Worm (Caenorhabditis elegans) whole organism, L3 larva: ENCODE results near the gene srg-33.

Experiments used
- R02D3.7 ChIP-seq: fragments of 150-350 bp; optimal IDR thresholded peaks from 2 replicates; lab custom pipeline; 2014; ENCODE audit warnings: missing biosample characterization, missing genetic modification characterization
- aly-2 ChIP-seq: fragments of 150-350 bp; optimal IDR thresholded peaks from 2 replicates; lab custom pipeline; 2014; ENCODE audit warnings: missing biosample characterization, missing genetic modification characterization
- ama-1 ChIP-seq: fragments of 150-350 bp; optimal IDR thresholded peaks from 2 replicates; lab custom pipeline; 2018
- ceh-16 ChIP-seq: sonication (generic microtip); optimal IDR thresholded peaks from 2 replicates; lab custom pipeline; 2017; ENCODE audit warnings: missing biosample characterization, missing genetic modification characterization
- ceh-28 ChIP-seq: fragments of 150-350 bp; optimal IDR thresholded peaks from 2 replicates; lab custom pipeline; 2014; ENCODE audit warnings: missing biosample characterization, missing genetic modification reagents, missing genetic modification characterization
- ceh-82 ChIP-seq: fragments of 150-350 bp; optimal IDR thresholded peaks from 2 replicates; lab custom pipeline; 2014; ENCODE audit warnings: missing biosample characterization, missing genetic modification characterization
- ceh-9 ChIP-seq: sonication (generic microtip); optimal IDR thresholded peaks from 2 replicates; lab custom pipeline; 2018; ENCODE audit warnings: missing biosample characterization, missing genetic modification characterization
- egl-27 ChIP-seq: sonication (generic microtip); optimal IDR thresholded peaks from 4 replicates; lab custom pipeline; 2017; ENCODE audit warnings: missing biosample characterization, missing genetic modification reagents, missing genetic modification characterization
- egl-5 ChIP-seq: fragments of 150-350 bp; optimal IDR thresholded peaks from 2 replicates; lab custom pipeline; 2017; ENCODE audit warnings: missing biosample characterization, missing genetic modification reagents, missing genetic modification characterization, inconsistent platforms
- elt-1 ChIP-seq: fragments of 150-350 bp; optimal IDR thresholded peaks from 2 replicates; lab custom pipeline; 2014; ENCODE audit warnings: missing biosample characterization, missing genetic modification characterization
- elt-2 ChIP-seq: sonication (generic microtip); optimal IDR thresholded peaks from 2 replicates; lab custom pipeline; 2016; ENCODE audit warnings: missing genetic modification reagents, mild to moderate bottlenecking, missing genetic modification characterization, missing compliant biosample characterization
- eor-1 ChIP-seq, 2 experiments: fragments of 150-350 bp; optimal IDR thresholded peaks; 2 replicates each; lab custom pipeline; 2014 to 2018; ENCODE audit warnings: missing biosample characterization in 2 of 2, missing genetic modification characterization in 2 of 2
- fkh-10 ChIP-seq: sonication (generic microtip); optimal IDR thresholded peaks from 2 replicates; lab custom pipeline; 2017; ENCODE audit warnings: missing biosample characterization, missing genetic modification reagents, missing genetic modification characterization
- fkh-2 ChIP-seq: fragments of 150-350 bp; optimal IDR thresholded peaks from 2 replicates; lab custom pipeline; 2014; ENCODE audit warnings: missing biosample characterization, missing genetic modification reagents, missing genetic modification characterization
- fos-1 ChIP-seq: fragments of 150-350 bp; optimal IDR thresholded peaks from 2 replicates; lab custom pipeline; 2014; ENCODE audit warnings: missing biosample characterization, missing genetic modification characterization
- jun-1 ChIP-seq: fragments of 150-350 bp; optimal IDR thresholded peaks from 2 replicates; lab custom pipeline; 2014; ENCODE audit warnings: missing biosample characterization, missing genetic modification reagents, missing genetic modification characterization
- lin-15B ChIP-seq: fragments of 150-350 bp; optimal IDR thresholded peaks from 2 replicates; lab custom pipeline; 2014; ENCODE audit warnings: missing biosample characterization, missing genetic modification characterization
- lin-39 ChIP-seq: fragments of 150-350 bp; optimal IDR thresholded peaks from 2 replicates; lab custom pipeline; 2018; ENCODE audit warnings: missing biosample characterization, missing genetic modification reagents, missing genetic modification characterization
- mdl-1 ChIP-seq: fragments of 150-350 bp; optimal IDR thresholded peaks from 2 replicates; lab custom pipeline; 2014; ENCODE audit warnings: missing biosample characterization, missing genetic modification characterization
- mml-1 ChIP-seq: fragments of 150-350 bp; sonication (generic microtip); optimal IDR thresholded peaks from 3 replicates; lab custom pipeline; 2014; ENCODE audit warnings: missing biosample characterization, missing genetic modification characterization
- nfya-1 ChIP-seq: sonication (generic microtip); optimal IDR thresholded peaks from 2 replicates; lab custom pipeline; 2017; ENCODE audit warnings: missing genetic modification characterization, mild to moderate bottlenecking, missing compliant biosample characterization, antibody characterized with exemption, moderate library complexity; ENCODE audit not compliant: insufficient read depth
- nhr-237 ChIP-seq: fragments of 150-350 bp; optimal IDR thresholded peaks from 2 replicates; lab custom pipeline; 2014; ENCODE audit warnings: missing biosample characterization, missing genetic modification characterization
- nhr-25 ChIP-seq: sonication (generic microtip); optimal IDR thresholded peaks from 2 replicates; lab custom pipeline; 2017; ENCODE audit warnings: missing biosample characterization, missing genetic modification characterization
- nhr-28 ChIP-seq: fragments of 150-350 bp; optimal IDR thresholded peaks from 2 replicates; lab custom pipeline; 2014; ENCODE audit warnings: missing biosample characterization, missing genetic modification characterization
- nhr-43 ChIP-seq: sonication (generic microtip); optimal IDR thresholded peaks from 2 replicates; lab custom pipeline; 2016; ENCODE audit warnings: mild to moderate bottlenecking, missing genetic modification characterization, missing compliant biosample characterization; ENCODE audit not compliant: poor library complexity, severe bottlenecking
- nhr-67 ChIP-seq: fragments of 150-350 bp; optimal IDR thresholded peaks from 2 replicates; lab custom pipeline; 2014; ENCODE audit warnings: missing biosample characterization, missing genetic modification characterization
- nhr-77 ChIP-seq: fragments of 150-350 bp; optimal IDR thresholded peaks from 2 replicates; lab custom pipeline; 2014; ENCODE audit warnings: missing biosample characterization, missing genetic modification characterization
- pqm-1 ChIP-seq: fragments of 150-350 bp; optimal IDR thresholded peaks from 2 replicates; lab custom pipeline; 2017; ENCODE audit warnings: missing biosample characterization, missing genetic modification characterization, inconsistent platforms
- skn-1 ChIP-seq: fragments of 150-350 bp; optimal IDR thresholded peaks from 2 replicates; lab custom pipeline; 2014; ENCODE audit warnings: missing biosample characterization, missing genetic modification characterization
- snpc-4 ChIP-seq: fragments of 150-350 bp; optimal IDR thresholded peaks from 2 replicates; lab custom pipeline; 2014; ENCODE audit warnings: missing biosample characterization, missing genetic modification characterization
- unc-39 ChIP-seq: sonication (generic microtip); optimal IDR thresholded peaks from 4 replicates; lab custom pipeline; 2017; ENCODE audit warnings: missing biosample characterization, missing genetic modification characterization
- unc-62 ChIP-seq: fragments of 150-350 bp; sonication (generic microtip); optimal IDR thresholded peaks from 4 replicates; lab custom pipeline; 2014; ENCODE audit warnings: missing biosample characterization, missing genetic modification reagents, missing genetic modification characterization
- zag-1 ChIP-seq: fragments of 150-350 bp; optimal IDR thresholded peaks from 2 replicates; lab custom pipeline; 2014; ENCODE audit warnings: missing biosample characterization, missing genetic modification characterization

Gene srg-33

DNA sequence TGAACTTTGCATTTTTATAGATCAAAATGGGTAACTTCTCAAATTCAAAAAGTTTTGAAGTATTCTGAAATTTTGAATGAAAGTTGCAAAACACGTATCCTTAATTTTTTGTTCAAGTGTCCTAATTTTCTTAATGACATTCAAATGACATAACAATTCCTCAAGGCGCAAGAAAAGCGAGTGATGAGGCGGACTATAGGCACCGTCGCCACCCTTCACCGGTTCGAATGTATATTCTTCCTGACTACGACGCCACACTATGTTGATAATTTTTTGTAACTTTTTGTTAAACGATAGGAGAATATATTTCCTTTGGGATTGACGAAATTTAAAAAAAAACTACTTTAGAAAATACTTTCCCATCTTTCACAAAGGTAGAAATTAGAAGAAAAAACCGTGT lies 10.2 kb upstream of the srg-33 start:
- TF ChIP-seq skn-1 (tag; lab: Kevin White, UChicago) (no peak), nhr-28 (tag; lab: Kevin White, UChicago) (no peak), fos-1 (no peak), fkh-10 (GFP tag; lab: Kevin White, UChicago) (no peak), nhr-77 (no peak), jun-1 (no peak), zag-1 (tag; lab: Kevin White, UChicago) (no peak), mml-1 (tag; lab: Kevin White, UChicago) (no peak), aly-2 (tag; lab: Kevin White, UChicago) (no peak), nhr-43 (tag; lab: Kevin White, UChicago) (no peak), R02D3.7 (no peak)
- TF ChIP-seq, all 47 proteins: peak for 0

DNA sequence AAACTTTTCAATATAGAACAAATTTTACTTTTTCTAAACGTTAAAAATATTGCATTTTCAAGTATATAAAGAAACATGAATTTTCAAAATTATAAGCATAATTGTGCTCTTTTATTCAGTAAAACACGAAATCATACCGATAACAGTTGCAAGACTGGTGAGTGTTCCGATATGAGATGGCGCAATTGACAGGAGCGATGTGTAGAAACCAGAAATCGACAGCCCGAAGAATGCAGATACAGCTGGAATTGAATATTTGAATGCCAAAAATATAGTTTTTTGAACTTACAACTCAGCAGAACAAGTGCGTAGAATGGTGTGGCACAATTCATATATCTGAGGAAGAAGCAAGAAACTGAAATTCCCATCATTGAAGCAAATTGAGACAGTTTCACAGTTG lies 8.9 kb upstream of the srg-33 start:
- TF ChIP-seq ama-1 (lab: Kevin White, UChicago), result no peak
- TF ChIP-seq eor-1 (tag; optimal IDR thresholded peaks at IDR 0.05; lab: Kevin White, UChicago), result no peak
- TF ChIP-seq zag-1 (tag; lab: Kevin White, UChicago), result no peak
- TF ChIP-seq lin-15B, result no peak
- TF ChIP-seq fkh-10 (GFP tag; lab: Kevin White, UChicago), result no peak

DNA sequence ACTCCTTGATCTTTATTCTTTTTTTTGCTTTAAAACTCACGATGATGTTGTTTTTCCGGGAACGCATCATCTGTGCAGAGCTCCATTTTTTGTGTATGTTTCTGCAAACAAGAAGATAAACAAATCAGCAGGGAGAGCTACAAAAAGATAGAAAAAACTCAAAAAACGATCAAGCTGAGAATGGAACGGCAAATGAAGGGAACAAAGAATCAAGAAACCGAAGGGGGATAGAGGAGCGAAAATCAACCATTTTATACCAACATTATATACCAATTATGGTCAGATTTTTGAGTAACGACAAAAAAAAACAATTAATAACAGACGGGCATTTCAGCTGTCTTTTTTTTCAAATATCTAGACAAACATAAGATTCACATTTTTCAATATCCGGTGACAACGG lies 7.1 kb upstream of the srg-33 start, which contains the start of gene slc-17.5:
slc-17.5 (minus strand) TSS at position 101 of the 400 bp plus-strand sequence.
- TF ChIP-seq fkh-2 (no peak), egl-27 (tag; lab: Kevin White, UChicago) (no peak), nhr-25 (no peak), lin-39 (tag; lab: Kevin White, UChicago) (no peak), unc-39 (tag; lab: Kevin White, UChicago) (no peak), snpc-4 (tag; lab: Kevin White, UChicago) (no peak), elt-1 (tag; lab: Kevin White, UChicago) (no peak), eor-1 (tag; optimal IDR thresholded peaks at IDR 0.05; lab: Kevin White, UChicago) (no peak), egl-5 (tag; lab: Kevin White, UChicago) (no peak), nhr-77 (no peak), nhr-237 (tag; lab: Kevin White, UChicago) (no peak), nfya-1 (tag; lab: Kevin White, UChicago) (no peak), skn-1 (tag; lab: Kevin White, UChicago) (no peak), fos-1 (no peak), nhr-67 (no peak), ceh-16 (tag; lab: Kevin White, UChicago) (no peak), R02D3.7 (no peak), fkh-10 (GFP tag; lab: Kevin White, UChicago) (no peak), ceh-28 (no peak), mdl-1 (tag; lab: Kevin White, UChicago) (no peak)

DNA sequence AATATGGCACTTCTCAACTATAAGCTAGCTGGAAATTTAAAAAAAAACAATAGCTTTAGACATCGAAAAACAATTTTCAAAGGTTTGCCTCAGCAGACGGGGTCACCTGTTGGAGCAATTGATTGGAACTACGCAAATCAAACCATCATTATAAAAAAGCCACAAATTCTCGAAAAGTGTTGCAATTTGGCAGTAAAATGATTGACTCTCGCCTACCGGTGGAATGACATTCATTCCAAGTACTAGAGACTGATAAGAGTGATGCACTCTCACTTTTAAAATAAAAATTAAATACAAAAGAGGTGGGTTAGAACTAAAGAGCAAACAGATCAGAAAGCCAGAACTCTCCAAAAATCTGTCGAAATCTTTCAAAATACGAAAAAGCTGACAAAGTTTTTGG lies 6.4 kb upstream of the srg-33 start:
- TF ChIP-seq pqm-1 (tag; lab: Kevin White, UChicago), result peak; percentile 51
- TF ChIP-seq ceh-9 (tag; lab: Kevin White, UChicago), result no peak
- peak; percentile 4 for TF ChIP-seq elt-2 (tag; lab: Kevin White, UChicago)
- no peak for TF ChIP-seq ceh-82

DNA sequence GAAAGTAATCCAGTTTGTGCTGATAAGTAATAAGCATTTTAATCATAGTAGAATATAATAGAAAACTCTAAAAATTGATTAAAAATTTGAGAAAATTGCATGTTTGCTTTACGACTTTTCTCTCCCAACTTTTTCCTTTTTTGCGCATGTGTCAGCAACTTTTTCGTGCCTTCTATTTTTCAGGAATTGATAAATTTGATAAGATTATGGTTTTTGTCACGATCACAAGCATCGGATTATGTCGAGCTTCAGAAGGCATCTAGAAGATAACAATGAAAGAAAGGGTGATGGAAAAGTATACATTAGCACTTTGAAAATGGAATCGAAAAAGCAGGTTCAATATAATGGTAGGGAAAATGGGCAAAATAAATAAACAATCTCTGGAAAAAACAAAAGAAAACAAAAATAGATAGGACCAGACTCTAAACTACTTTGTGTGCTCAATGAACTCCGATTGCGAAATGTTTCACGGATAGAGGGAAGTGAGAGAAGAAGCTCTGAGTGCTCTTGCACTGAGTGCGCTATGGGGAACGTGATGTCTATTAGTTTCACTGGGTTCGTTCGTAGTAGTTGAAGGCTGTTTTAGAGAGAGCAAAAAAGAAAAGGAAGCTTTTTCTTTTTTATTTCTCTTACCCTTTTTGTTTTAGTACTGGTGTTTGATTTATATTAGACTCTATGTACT lies 3.6 kb upstream of the srg-33 start:
- TF ChIP-seq pqm-1 (tag; lab: Kevin White, UChicago) (peak; percentile 17), elt-2 (tag; lab: Kevin White, UChicago) (peak; percentile 67), nfya-1 (tag; lab: Kevin White, UChicago) (peak; percentile 51), ama-1 (lab: Kevin White, UChicago) (no peak), lin-39 (tag; lab: Kevin White, UChicago) (peak; percentile 63), elt-1 (tag; lab: Kevin White, UChicago) (no peak), egl-5 (tag; lab: Kevin White, UChicago) (no peak)

DNA sequence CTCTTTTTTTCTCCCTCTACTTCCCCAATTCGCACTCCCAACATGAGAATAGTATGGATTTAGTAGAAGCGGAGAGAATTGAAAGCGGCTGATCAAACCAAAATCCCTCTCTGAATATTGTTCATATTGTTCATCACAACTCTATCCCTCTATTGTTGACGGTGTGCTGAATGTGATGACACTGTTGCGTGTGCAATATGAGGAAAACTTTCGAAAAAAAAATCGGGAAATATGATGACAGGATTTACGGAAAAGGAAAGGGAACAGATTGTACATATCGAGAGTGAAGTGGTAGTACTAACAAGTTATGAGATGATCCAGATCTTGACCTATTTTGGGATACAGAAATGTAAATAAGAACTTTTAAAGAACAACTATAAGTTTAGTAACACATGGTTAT lies 4.0 kb downstream of the srg-33 start, which contains the start of gene smex-1:
smex-1 (minus strand) TSS at position 101 of the 400 bp plus-strand sequence.
- TF ChIP-seq ceh-28 (no peak), ceh-82 (no peak), unc-62 (no peak), nfya-1 (tag; lab: Kevin White, UChicago) (no peak)
